Worm (Caenorhabditis elegans): ENCODE measurements around the gene Y64G10A.7.

Gene Y64G10A.7

ce11 chrIV:14295262-14295661 is 3.6 kb downstream of the Y64G10A.7 start:
- TF ChIP-seq ceh-36 (tag; optimal IDR thresholded peaks at IDR 0.05) (no peak), tra-4 (tag; optimal IDR thresholded peaks at IDR 0.05) (no peak), flt-1 (GFP tag; IDR thresholded peaks at IDR 0.05) (no peak), ets-7 (tag; optimal IDR thresholded peaks at IDR 0.05) (no peak), hnd-1 (tag; optimal IDR thresholded peaks at IDR 0.05) (no peak), scrt-1 (GFP tag; IDR thresholded peaks at IDR 0.05) (no peak), hmbx-1 (tag; optimal IDR thresholded peaks at IDR 0.05) (no peak), tbx-37 (GFP tag; conservative IDR thresholded peaks at IDR 0.05) (no peak), hmg-4 (GFP tag; optimal IDR thresholded peaks at IDR 0.05) (no peak), sea-1 (GFP tag; conservative IDR thresholded peaks at IDR 0.05) (no peak), aly-1 (tag; optimal IDR thresholded peaks at IDR 0.05) (no peak), tbx-11 (GFP tag; IDR thresholded peaks at IDR 0.05) (no peak), ama-1 (optimal IDR thresholded peaks at IDR 0.05) (no peak), F13C5.2 (tag; optimal IDR thresholded peaks at IDR 0.05) (no peak), pes-1 (GFP tag; IDR thresholded peaks at IDR 0.05) (no peak), B0310.2 (tag; optimal IDR thresholded peaks at IDR 0.05) (no peak)

DNA sequence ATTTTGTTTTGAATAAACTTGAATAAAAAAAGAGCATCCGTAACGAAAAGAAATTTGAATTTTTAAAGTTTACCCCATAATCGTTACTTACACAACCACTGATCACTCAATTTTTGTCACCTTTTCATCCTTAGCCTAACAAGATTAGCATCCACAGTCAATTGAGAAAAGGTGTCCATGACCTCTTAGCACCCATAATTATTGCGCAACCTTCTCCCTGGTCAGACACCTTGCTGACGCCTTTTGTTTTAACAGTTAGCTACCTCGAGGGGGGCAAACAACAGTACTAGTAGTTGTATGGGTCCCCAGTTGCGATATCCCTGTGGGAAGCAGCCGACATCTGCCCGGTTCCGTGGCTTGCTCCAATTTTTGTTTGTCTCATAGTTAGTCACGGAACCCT is 5.4 kb downstream of the Y64G10A.7 start:
- no peak for TF ChIP-seq hmbx-1 (tag; optimal IDR thresholded peaks at IDR 0.05)
- TF ChIP-seq ceh-36 (tag; optimal IDR thresholded peaks at IDR 0.05) = no peak
- no peak for TF ChIP-seq ets-7 (tag; optimal IDR thresholded peaks at IDR 0.05)

DNA sequence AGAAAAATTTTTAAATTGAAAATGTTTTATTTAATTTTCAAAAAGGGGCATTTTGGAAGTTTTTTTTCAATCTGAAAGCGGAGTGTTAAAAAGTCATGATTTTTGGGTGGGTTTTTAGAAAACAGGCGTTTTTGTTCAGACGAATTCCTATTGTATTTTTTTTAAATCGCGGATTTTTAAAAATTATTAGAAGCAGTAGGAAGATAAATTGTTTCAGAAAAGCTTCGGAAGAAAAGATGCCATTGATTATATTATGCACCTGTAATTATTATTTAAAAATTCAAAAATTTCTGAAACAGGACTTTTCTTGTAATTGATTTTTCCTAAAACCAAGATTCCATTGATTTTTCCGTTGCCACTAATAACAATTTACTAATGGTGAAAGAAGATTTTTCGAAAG is 14.1 kb downstream of the Y64G10A.7 start:
- no peak for TF ChIP-seq tbx-11 (GFP tag; IDR thresholded peaks at IDR 0.05)
- no peak for TF ChIP-seq aly-1 (tag; optimal IDR thresholded peaks at IDR 0.05)
- TF ChIP-seq flt-1 (GFP tag; IDR thresholded peaks at IDR 0.05) = no peak
- no peak for TF ChIP-seq hmg-4 (GFP tag; optimal IDR thresholded peaks at IDR 0.05)
- no peak for TF ChIP-seq hmbx-1 (tag; optimal IDR thresholded peaks at IDR 0.05)
- TF ChIP-seq sea-1 (GFP tag; conservative IDR thresholded peaks at IDR 0.05) = no peak
- TF ChIP-seq ets-7 (tag; optimal IDR thresholded peaks at IDR 0.05) = no peak
- no peak for TF ChIP-seq B0310.2 (tag; optimal IDR thresholded peaks at IDR 0.05)
- no peak for TF ChIP-seq ceh-36 (tag; optimal IDR thresholded peaks at IDR 0.05)
- no peak for TF ChIP-seq scrt-1 (GFP tag; IDR thresholded peaks at IDR 0.05)
- TF ChIP-seq tbx-37 (GFP tag; conservative IDR thresholded peaks at IDR 0.05) = no peak
- no peak for TF ChIP-seq F13C5.2 (tag; optimal IDR thresholded peaks at IDR 0.05)
- TF ChIP-seq tra-4 (tag; optimal IDR thresholded peaks at IDR 0.05) = no peak
- no peak for TF ChIP-seq hnd-1 (tag; optimal IDR thresholded peaks at IDR 0.05)
- TF ChIP-seq ceh-13 (GFP tag; optimal IDR thresholded peaks at IDR 0.05) = no peak
- no peak for TF ChIP-seq ama-1 (optimal IDR thresholded peaks at IDR 0.05)
- no peak for TF ChIP-seq pes-1 (GFP tag; IDR thresholded peaks at IDR 0.05)

DNA sequence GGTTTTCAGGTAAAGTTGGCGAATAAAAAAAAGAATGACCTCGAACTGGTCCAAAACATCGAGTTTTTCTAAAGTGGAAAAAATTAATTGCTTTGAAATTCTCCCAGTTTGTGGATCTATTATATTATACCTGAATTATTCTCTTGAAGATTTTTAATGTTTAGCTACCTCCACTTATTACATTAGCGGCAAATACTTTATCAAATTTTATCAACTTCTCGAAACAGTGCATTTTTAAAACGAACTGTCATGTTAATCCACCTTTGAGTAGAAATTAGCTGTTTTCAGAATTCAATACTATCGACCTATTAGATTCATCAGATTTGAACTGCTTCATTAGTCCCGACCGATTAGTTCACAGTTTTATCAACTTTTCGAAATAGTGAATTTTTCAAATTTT is 26.4 kb downstream of the Y64G10A.7 start:
- TF ChIP-seq B0310.2 (tag; optimal IDR thresholded peaks at IDR 0.05) = no peak
- TF ChIP-seq pes-1 (GFP tag; IDR thresholded peaks at IDR 0.05) = no peak
- no peak for TF ChIP-seq hmg-4 (GFP tag; optimal IDR thresholded peaks at IDR 0.05)
- no peak for TF ChIP-seq ama-1 (optimal IDR thresholded peaks at IDR 0.05)
- TF ChIP-seq F13C5.2 (tag; optimal IDR thresholded peaks at IDR 0.05) = no peak
- no peak for TF ChIP-seq hmbx-1 (tag; optimal IDR thresholded peaks at IDR 0.05)
- TF ChIP-seq tbx-37 (GFP tag; conservative IDR thresholded peaks at IDR 0.05) = no peak
- TF ChIP-seq ets-7 (tag; optimal IDR thresholded peaks at IDR 0.05) = no peak
- no peak for TF ChIP-seq ceh-13 (GFP tag; optimal IDR thresholded peaks at IDR 0.05)
- no peak for TF ChIP-seq ceh-36 (tag; optimal IDR thresholded peaks at IDR 0.05)

ce11 chrIV:14321655-14322054 is 30.0 kb downstream of the Y64G10A.7 start, which contains the start of gene fbxa-126:
Gene fbxa-126, minus strand, starts transcription at chrIV:14321755.
- TF ChIP-seq hnd-1 (tag; optimal IDR thresholded peaks at IDR 0.05) = no peak
- TF ChIP-seq tbx-37 (GFP tag; conservative IDR thresholded peaks at IDR 0.05) = no peak

ce11 chrIV:14326283-14326682 is 34.6 kb downstream of the Y64G10A.7 start, which contains the start of gene fbxa-83:
Gene fbxa-83, minus strand, starts transcription at chrIV:14326383.
- TF ChIP-seq ama-1 (optimal IDR thresholded peaks at IDR 0.05) (no peak), tbx-37 (GFP tag; conservative IDR thresholded peaks at IDR 0.05) (no peak), scrt-1 (GFP tag; IDR thresholded peaks at IDR 0.05) (no peak), hmbx-1 (tag; optimal IDR thresholded peaks at IDR 0.05) (no peak), tra-4 (tag; optimal IDR thresholded peaks at IDR 0.05) (no peak), hmg-4 (GFP tag; optimal IDR thresholded peaks at IDR 0.05) (no peak), ceh-36 (tag; optimal IDR thresholded peaks at IDR 0.05) (no peak), F13C5.2 (tag; optimal IDR thresholded peaks at IDR 0.05) (no peak), ets-7 (tag; optimal IDR thresholded peaks at IDR 0.05) (no peak), B0310.2 (tag; optimal IDR thresholded peaks at IDR 0.05) (no peak), tbx-11 (GFP tag; IDR thresholded peaks at IDR 0.05) (no peak), aly-1 (tag; optimal IDR thresholded peaks at IDR 0.05) (no peak), pes-1 (GFP tag; IDR thresholded peaks at IDR 0.05) (no peak), hnd-1 (tag; optimal IDR thresholded peaks at IDR 0.05) (no peak), ceh-13 (GFP tag; optimal IDR thresholded peaks at IDR 0.05) (no peak), sea-1 (GFP tag; conservative IDR thresholded peaks at IDR 0.05) (no peak), flt-1 (GFP tag; IDR thresholded peaks at IDR 0.05) (no peak)

ce11 chrIV:14326694-14327298 is 35.1 kb downstream of the Y64G10A.7 start:
- peak; percentile 66 for TF ChIP-seq hmg-4 (GFP tag; optimal IDR thresholded peaks at IDR 0.05)
- no peak for TF ChIP-seq F13C5.2 (tag; optimal IDR thresholded peaks at IDR 0.05)

DNA sequence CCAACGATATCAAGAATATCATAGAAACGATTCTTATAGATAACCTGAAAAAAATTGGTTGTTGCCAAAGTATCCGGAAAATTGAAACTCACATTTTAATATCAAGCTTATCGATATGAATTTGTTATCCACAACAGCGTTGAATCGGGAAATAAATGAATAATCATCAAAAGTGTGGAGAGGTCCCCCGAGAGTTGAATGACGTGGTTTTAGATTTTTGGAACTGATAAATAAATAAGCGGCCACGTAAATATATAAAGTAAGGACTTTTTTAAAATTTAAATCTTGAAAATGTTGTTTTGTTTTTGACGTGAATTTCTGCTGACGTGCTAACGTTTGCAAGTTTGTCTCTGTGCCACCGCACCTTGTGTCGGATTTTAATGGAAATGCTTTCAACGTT is 42.7 kb downstream of the Y64G10A.7 start, which contains the start of gene Y67A10A.3:
Y67A10A.3 (minus strand) TSS at position 101 of the 400 bp plus-strand sequence.
- TF ChIP-seq pes-1 (GFP tag; IDR thresholded peaks at IDR 0.05) = no peak
- TF ChIP-seq ceh-36 (tag; optimal IDR thresholded peaks at IDR 0.05) = no peak
- TF ChIP-seq tra-4 (tag; optimal IDR thresholded peaks at IDR 0.05) = no peak

Data from whole organism, early embryonic.